Worm (Caenorhabditis elegans) whole organism, early embryonic: ENCODE data around the gene fbxc-52.

Experiments
- B0310.2 ChIP-seq: sonication (generic microtip); optimal IDR thresholded peaks from 2 replicates; lab custom pipeline; 2016; ENCODE audit warnings: mild to moderate bottlenecking, missing genetic modification characterization, missing compliant biosample characterization
- F13C5.2 ChIP-seq: sonication (generic microtip); optimal IDR thresholded peaks from 2 replicates; lab custom pipeline; 2017; ENCODE audit warnings: mild to moderate bottlenecking, missing genetic modification characterization, inconsistent platforms, missing compliant biosample characterization
- aly-1 ChIP-seq: sonication (generic microtip); optimal IDR thresholded peaks from 2 replicates; lab custom pipeline; 2016; ENCODE audit warnings: missing genetic modification characterization, missing compliant biosample characterization
- ama-1 ChIP-seq: fragments of 150-350 bp; optimal IDR thresholded peaks from 2 replicates; lab custom pipeline; 2014
- ceh-13 ChIP-seq: fragments of 200-800 bp; sonication (Bioruptor generic); optimal IDR thresholded peaks from 2 replicates; lab custom pipeline; 2018; ENCODE audit warnings: mild to moderate bottlenecking, missing genetic modification characterization, missing compliant biosample characterization
- ceh-36 ChIP-seq: sonication (generic microtip); optimal IDR thresholded peaks from 2 replicates; lab custom pipeline; 2016; ENCODE audit warnings: missing genetic modification characterization, inconsistent platforms, missing compliant biosample characterization
- ets-7 ChIP-seq: sonication (generic microtip); optimal IDR thresholded peaks from 2 replicates; lab custom pipeline; 2016; ENCODE audit warnings: missing genotype, missing genetic modification characterization, missing compliant biosample characterization
- flt-1 ChIP-seq: fragments of 200-800 bp; sonication (Bioruptor generic); IDR thresholded peaks from 2 replicates; pipeline ENCODE4 v1.3.6; 2022; ENCODE audit warnings: missing genetic modification characterization, missing compliant biosample characterization
- hmbx-1 ChIP-seq: sonication (generic microtip); optimal IDR thresholded peaks from 2 replicates; lab custom pipeline; 2016; ENCODE audit warnings: mild to moderate bottlenecking, missing genetic modification characterization, missing compliant biosample characterization
- hmg-4 ChIP-seq: fragments of 200-800 bp; sonication (Bioruptor generic); optimal IDR thresholded peaks from 2 replicates; lab custom pipeline; 2018; ENCODE audit warnings: mild to moderate bottlenecking, missing genetic modification characterization, missing compliant biosample characterization
- hnd-1 ChIP-seq: sonication (generic microtip); optimal IDR thresholded peaks from 2 replicates; lab custom pipeline; 2016; ENCODE audit warnings: missing genetic modification characterization, missing compliant biosample characterization
- pes-1 ChIP-seq: fragments of 200-800 bp; sonication (Bioruptor generic); IDR thresholded peaks from 2 replicates; pipeline ENCODE4 v1.3.6; 2022; ENCODE audit warnings: missing genetic modification reagents, missing genetic modification characterization, missing compliant biosample characterization
- scrt-1 ChIP-seq: fragments of 200-800 bp; sonication (Bioruptor generic); IDR thresholded peaks from 2 replicates; pipeline ENCODE4 v1.3.6; 2022; ENCODE audit warnings: missing genetic modification characterization, missing compliant biosample characterization
- sea-1 ChIP-seq: fragments of 200-800 bp; sonication (Bioruptor generic); conservative IDR thresholded peaks from 2 replicates; pipeline ENCODE4 v1.3.6; 2022; ENCODE audit warnings: missing genetic modification characterization, missing compliant biosample characterization
- tbx-11 ChIP-seq: fragments of 200-800 bp; sonication (Bioruptor generic); IDR thresholded peaks from 2 replicates; pipeline ENCODE4 v1.3.6; 2022; ENCODE audit warnings: missing genetic modification characterization, missing compliant biosample characterization
- tbx-37 ChIP-seq: fragments of 200-800 bp; sonication (Bioruptor generic); conservative IDR thresholded peaks from 2 replicates; pipeline ENCODE4 v1.3.6; 2022; ENCODE audit warnings: missing genetic modification reagents, missing genetic modification characterization, missing compliant biosample characterization
- tra-4 ChIP-seq: sonication (generic microtip); optimal IDR thresholded peaks from 2 replicates; lab custom pipeline; 2017; ENCODE audit warnings: missing genetic modification characterization, missing compliant biosample characterization

fbxc-52 gene

DNA sequence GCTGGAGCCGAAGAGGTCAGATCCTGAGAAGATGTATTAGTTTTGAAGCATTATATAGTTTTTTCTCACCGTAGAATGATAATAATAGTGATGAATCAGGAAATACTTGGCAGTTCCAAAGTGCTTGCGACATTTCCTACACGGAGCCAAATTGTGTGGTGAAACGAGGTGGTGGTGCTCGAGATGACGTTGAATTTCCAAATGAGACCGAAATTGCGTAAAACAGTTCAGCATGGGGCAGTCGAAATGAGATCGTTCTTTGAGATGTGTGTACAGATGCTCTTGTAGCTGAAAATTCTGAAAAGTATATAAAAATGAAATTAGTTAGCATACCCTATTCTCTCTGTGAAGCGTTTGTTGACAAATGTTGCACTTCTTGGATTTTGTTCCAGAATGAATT is 10.9 kb downstream of the fbxc-52 start, which contains the start of gene C46E10.8:
Gene C46E10.8 (minus strand): TSS at position 101 of the 400 bp plus-strand sequence.
- TF ChIP-seq scrt-1 (no peak), hmbx-1 (tag; lab: Kevin White, UChicago) (no peak), pes-1 (GFP tag; lab: Robert Waterston, UW) (no peak), F13C5.2 (tag; lab: Kevin White, UChicago) (no peak), tbx-11 (no peak), sea-1 (GFP tag; lab: Robert Waterston, UW) (no peak), ceh-36 (no peak)

DNA sequence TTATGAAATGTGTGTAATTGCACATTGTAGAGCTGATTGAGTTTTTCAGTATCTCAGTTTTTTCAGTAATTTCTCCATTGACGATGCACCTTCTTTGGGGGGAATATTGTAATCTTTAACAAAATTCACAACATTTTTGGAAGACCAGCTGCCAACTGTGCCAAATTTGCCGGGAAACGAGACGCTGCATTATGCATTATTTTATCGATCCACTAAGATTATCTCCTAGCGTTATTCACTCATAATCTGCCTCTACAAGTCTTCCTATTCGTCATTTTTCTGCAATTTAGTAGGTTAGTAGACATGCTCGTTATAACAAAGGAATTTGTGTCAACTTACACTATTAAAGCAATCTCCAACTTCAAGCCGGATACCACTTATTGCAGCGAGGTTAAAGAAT is 14.7 kb downstream of the fbxc-52 start, which contains the start of the genes sdz-12 and bath-31:
Gene sdz-12 (minus strand): TSS at position 101 of the 400 bp plus-strand sequence.
Gene bath-31 (plus strand): TSS at position 251 of the 400 bp plus-strand sequence.
- TF ChIP-seq ceh-13 (GFP tag; lab: Kevin White, UChicago) (no peak), ceh-36 (no peak), flt-1 (GFP tag; lab: Robert Waterston, UW) (no peak)

DNA sequence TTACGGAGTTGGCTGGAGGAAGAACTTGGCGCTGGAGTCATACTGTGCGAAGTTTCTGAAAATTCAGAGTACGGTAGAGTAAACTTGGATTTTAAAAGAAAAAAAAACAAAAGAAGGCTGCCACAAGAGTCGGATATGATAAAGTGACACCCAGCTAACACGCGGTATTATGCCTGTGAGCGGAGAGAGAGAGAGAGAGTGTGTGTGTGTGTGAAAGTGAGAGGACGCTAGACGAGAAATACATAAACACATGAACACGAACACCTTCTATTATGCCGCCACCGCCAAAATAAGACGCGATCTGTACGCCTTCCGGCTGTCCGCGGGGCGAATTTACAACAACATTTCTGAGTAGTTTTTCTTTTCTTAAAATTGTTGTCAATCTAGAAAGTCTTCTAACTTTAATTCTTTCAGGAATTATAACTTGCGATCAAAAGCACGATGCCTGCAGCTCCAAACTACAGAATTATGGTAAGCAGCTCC is 19.9 kb downstream of the fbxc-52 start, which contains the start of gene F12E12.6:
Gene F12E12.6 (minus strand): TSS at position 51 of the 483 bp plus-strand sequence.
- TF ChIP-seq ceh-13 (GFP tag; lab: Kevin White, UChicago) (no peak), tbx-11 (no peak)

DNA sequence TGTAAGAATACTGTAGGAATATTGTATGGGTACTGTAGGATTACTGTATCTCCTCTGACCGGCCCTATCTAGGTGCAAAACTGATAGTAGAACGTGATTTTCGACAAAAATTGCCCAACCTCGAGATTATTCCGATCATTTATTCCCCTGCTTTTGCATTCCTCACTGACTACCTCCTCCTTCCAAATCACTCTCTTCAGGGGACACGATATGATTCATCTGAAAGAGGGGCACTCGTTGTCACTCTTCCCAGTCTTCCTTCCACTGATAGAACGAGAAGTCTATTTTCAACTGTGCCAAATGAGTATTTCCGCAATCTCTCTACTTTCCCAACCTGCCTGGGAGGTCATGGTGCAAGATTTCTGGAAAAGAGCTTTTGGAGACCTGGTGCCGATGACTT is 22.6 kb downstream of the fbxc-52 start, which contains the start of gene F12E12.2:
Gene F12E12.2 (plus strand): TSS at position 301 of the 400 bp plus-strand sequence.
- TF ChIP-seq tbx-11 (no peak), tra-4 (tag; lab: Kevin White, UChicago) (no peak), ets-7 (no peak), hmg-4 (no peak), hmbx-1 (tag; lab: Kevin White, UChicago) (no peak), scrt-1 (no peak), hnd-1 (tag; lab: Kevin White, UChicago) (no peak), flt-1 (GFP tag; lab: Robert Waterston, UW) (no peak), ceh-36 (no peak)

DNA sequence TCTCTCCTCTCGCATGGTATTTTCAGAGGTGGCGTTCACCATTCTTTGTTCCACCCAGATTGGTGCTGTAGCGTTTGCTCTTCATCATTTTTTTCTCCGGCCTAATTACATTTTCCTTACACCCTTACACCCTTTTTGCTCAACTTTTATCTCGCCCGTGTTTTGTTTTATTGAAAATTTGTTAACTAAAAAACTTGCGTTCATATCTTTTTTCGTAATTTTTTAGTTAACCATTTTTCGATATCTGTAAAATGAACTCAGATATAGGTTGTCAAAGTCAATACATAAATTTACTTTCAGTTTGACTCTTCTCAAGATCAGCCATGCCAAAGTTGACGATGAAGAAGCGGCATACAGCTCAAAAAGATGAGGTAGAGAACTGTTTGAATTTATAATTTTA is 24.5 kb downstream of the fbxc-52 start, which contains the start of gene F12E12.1:
Gene F12E12.1 (plus strand): TSS at position 301 of the 400 bp plus-strand sequence.
- TF ChIP-seq flt-1 (GFP tag; lab: Robert Waterston, UW), result no peak
- no peak for TF ChIP-seq tbx-37 (GFP tag; lab: Robert Waterston, UW)
- no peak for TF ChIP-seq F13C5.2 (tag; lab: Kevin White, UChicago)
- no peak for TF ChIP-seq pes-1 (GFP tag; lab: Robert Waterston, UW)
- TF ChIP-seq ama-1, result no peak
- TF ChIP-seq aly-1 (tag; lab: Kevin White, UChicago), result no peak
- no peak for TF ChIP-seq ceh-36
- TF ChIP-seq B0310.2 (tag; lab: Kevin White, UChicago), result no peak
- TF ChIP-seq hnd-1 (tag; lab: Kevin White, UChicago), result no peak
- TF ChIP-seq hmbx-1 (tag; lab: Kevin White, UChicago), result no peak
- TF ChIP-seq ceh-13 (GFP tag; lab: Kevin White, UChicago), result no peak
- no peak for TF ChIP-seq sea-1 (GFP tag; lab: Robert Waterston, UW)
- TF ChIP-seq ets-7, result no peak
- TF ChIP-seq hmg-4, result no peak
- TF ChIP-seq tra-4 (tag; lab: Kevin White, UChicago), result no peak
- TF ChIP-seq tbx-11, result no peak
- no peak for TF ChIP-seq scrt-1

DNA sequence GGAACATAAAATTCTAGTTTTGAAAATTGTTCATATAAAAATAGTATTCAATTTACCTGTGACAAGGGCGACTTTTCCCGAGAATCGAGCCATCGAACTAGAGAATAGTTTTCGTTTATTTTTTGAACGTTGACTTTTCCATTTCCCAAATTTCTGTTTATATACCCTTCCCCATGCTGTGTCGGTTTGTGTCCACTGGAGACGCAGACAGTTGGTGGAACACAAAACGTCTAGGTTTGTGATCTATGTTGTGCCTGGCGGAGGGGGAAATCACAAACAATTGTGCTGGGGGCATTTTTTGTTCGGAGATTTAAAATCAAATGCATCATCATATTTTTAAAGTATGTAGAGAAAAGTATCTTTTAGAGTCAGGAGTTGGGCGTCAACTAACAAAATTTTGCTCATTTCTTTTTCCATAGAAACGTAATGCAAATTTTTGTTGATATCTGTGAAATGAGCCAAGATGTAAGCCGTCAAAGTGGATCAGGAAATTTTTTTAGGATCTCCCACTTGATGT is 26.7 kb downstream of the fbxc-52 start, which contains the start of gene nta-1:
Gene nta-1 (minus strand): TSS at position 131 of the 517 bp plus-strand sequence.
- TF ChIP-seq tbx-11 (no peak), hnd-1 (tag; lab: Kevin White, UChicago) (no peak), pes-1 (GFP tag; lab: Robert Waterston, UW) (no peak), tra-4 (tag; lab: Kevin White, UChicago) (no peak), F13C5.2 (tag; lab: Kevin White, UChicago) (no peak), ets-7 (no peak), tbx-37 (GFP tag; lab: Robert Waterston, UW) (no peak), aly-1 (tag; lab: Kevin White, UChicago) (no peak), hmg-4 (no peak), B0310.2 (tag; lab: Kevin White, UChicago) (no peak), ceh-13 (GFP tag; lab: Kevin White, UChicago) (no peak), ceh-36 (no peak), flt-1 (GFP tag; lab: Robert Waterston, UW) (no peak), sea-1 (GFP tag; lab: Robert Waterston, UW) (no peak), hmbx-1 (tag; lab: Kevin White, UChicago) (no peak), ama-1 (no peak), scrt-1 (no peak)

DNA sequence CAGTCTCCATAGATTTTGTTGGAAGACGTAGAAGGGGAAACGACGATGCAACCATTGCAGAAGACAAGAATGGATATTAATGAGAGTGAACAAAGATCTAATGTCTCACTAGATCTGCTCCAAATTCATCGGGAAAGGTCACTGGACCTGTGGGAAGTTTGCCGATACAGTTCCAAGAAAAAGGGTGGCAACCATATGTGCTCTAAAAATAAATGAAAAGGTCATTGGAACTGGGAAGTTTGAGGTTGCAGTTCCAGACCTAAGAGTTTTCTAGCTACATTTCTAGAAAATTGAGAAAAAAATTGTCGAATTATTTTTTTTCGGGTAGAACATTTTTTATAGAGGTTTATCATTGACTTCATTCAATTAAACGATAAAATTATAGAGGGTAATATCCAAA is 30.3 kb downstream of the fbxc-52 start, which contains the start of gene fbxb-92:
Gene fbxb-92 (minus strand): TSS at position 101 of the 400 bp plus-strand sequence.
- TF ChIP-seq hmbx-1 (tag; lab: Kevin White, UChicago) (no peak), flt-1 (GFP tag; lab: Robert Waterston, UW) (no peak), ama-1 (no peak), tbx-37 (GFP tag; lab: Robert Waterston, UW) (no peak), tbx-11 (no peak), B0310.2 (tag; lab: Kevin White, UChicago) (no peak), ceh-13 (GFP tag; lab: Kevin White, UChicago) (no peak), ceh-36 (no peak), sea-1 (GFP tag; lab: Robert Waterston, UW) (no peak), tra-4 (tag; lab: Kevin White, UChicago) (no peak), pes-1 (GFP tag; lab: Robert Waterston, UW) (no peak), hnd-1 (tag; lab: Kevin White, UChicago) (no peak), ets-7 (no peak)

DNA sequence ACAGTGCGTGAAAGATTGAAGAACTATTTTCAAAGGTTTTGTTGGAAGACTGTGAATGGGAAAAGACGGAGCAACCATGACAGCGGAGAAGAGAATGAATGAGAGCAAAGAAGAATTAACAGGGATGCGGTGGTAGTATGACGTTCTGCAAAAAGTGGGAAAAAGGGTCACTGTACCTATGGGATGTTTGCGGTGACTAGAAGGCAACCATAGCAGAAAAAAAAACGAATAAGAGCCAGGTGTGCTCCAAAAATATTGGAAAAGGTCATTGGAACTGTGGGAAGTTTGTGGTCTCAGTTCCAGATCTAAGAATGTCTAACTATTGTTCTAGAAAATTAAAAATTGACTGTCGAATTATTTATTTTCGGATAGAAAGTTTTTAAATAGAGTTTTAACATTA is 31.7 kb downstream of the fbxc-52 start, which contains the start of gene fbxb-90:
Gene fbxb-90 (minus strand): TSS at position 101 of the 400 bp plus-strand sequence.
- TF ChIP-seq pes-1 (GFP tag; lab: Robert Waterston, UW), result no peak
- no peak for TF ChIP-seq ama-1
- no peak for TF ChIP-seq B0310.2 (tag; lab: Kevin White, UChicago)
- TF ChIP-seq tbx-11, result no peak
- TF ChIP-seq tra-4 (tag; lab: Kevin White, UChicago), result no peak
- TF ChIP-seq hmg-4, result no peak
- no peak for TF ChIP-seq ceh-36
- no peak for TF ChIP-seq scrt-1
